Worm (Caenorhabditis elegans) whole organism, L4/young adult: ENCODE data around the gene K02A6.1.

Source experiments
- W03F9.2 ChIP-seq: fragments of 150-350 bp; optimal IDR thresholded peaks from 2 replicates; lab custom pipeline; 2014; ENCODE audit warnings: missing biosample characterization, missing genetic modification characterization
- dao-5 ChIP-seq: sonication (generic microtip); optimal IDR thresholded peaks from 2 replicates; lab custom pipeline; 2016; ENCODE audit warnings: missing genotype, missing genetic modification characterization, moderate library complexity, missing compliant biosample characterization
- him-1 ChIP-seq: sonication (generic microtip); optimal IDR thresholded peaks from 2 replicates; lab custom pipeline; 2016; ENCODE audit warnings: missing genotype, missing genetic modification reagents, missing genetic modification characterization, missing compliant biosample characterization

DNA sequence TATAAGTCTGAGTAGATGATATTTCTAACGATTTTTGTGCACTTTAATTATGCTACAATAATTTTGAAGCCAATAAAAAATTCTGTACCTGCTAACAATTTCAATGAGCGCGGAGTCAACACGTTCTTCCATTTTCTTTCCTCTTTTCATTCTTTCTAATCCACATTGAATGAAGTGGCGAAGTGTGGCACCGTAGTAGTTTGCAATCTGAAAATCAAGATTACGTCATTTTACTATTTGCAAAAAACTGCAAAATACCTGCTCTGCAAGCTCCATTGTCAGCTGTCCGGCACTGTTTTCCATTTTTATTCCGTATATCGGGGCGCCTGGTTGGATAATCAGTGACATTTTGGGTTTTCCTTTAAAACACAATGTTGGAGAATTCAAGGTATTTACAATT, 9.7 kb downstream of the K02A6.1 start:
- no peak for TF ChIP-seq W03F9.2 (tag; lab: Kevin White, UChicago)
- TF ChIP-seq him-1 (tag; lab: Kevin White, UChicago): no peak
- no peak for TF ChIP-seq dao-5 (tag; lab: Kevin White, UChicago)
